Fruit fly (Drosophila melanogaster) whole organism, embryonic: ENCODE results near the gene Mbs.

Experiments used
- BEAF-32 ChIP-seq: fragments of 200-800 bp; sonication (Bioruptor generic); optimal IDR thresholded peaks from 3 replicates; lab custom pipeline; 2017; ENCODE audit warnings: missing biosample characterization, missing genetic modification characterization, mild to moderate bottlenecking, moderate library complexity, missing genetic modification reagents
- CG10274 ChIP-seq: fragments of 200-800 bp; sonication (Bioruptor generic); optimal IDR thresholded peaks from 3 replicates; lab custom pipeline; 2017; ENCODE audit warnings: missing biosample characterization, mild to moderate bottlenecking, missing genetic modification characterization
- CG10366 ChIP-seq: fragments of 200-800 bp; sonication (Bioruptor generic); IDR thresholded peaks from 2 replicates; pipeline ENCODE4 v1.3.6; 2022; ENCODE audit warnings: missing biosample characterization, missing genetic modification characterization
- CG11085 ChIP-seq: fragments of 200-800 bp; sonication (Bioruptor generic); IDR thresholded peaks from 2 replicates; pipeline ENCODE4 v1.3.6; 2022; ENCODE audit warnings: missing biosample characterization, missing genetic modification characterization
- CG11696 ChIP-seq: fragments of 200-800 bp; sonication (Bioruptor generic); IDR thresholded peaks from 2 replicates; pipeline ENCODE4 v1.3.6; 2022; ENCODE audit warnings: missing biosample characterization, missing genetic modification characterization
- CG13296 ChIP-seq: fragments of 200-800 bp; sonication (Bioruptor generic); optimal IDR thresholded peaks from 3 replicates; lab custom pipeline; 2018; ENCODE audit warnings: missing biosample characterization, mild to moderate bottlenecking, missing genetic modification characterization
- CG13624 ChIP-seq: fragments of 200-800 bp; sonication (Bioruptor generic); optimal IDR thresholded peaks from 2 replicates; lab custom pipeline; 2016; ENCODE audit warnings: missing biosample characterization, missing genetic modification characterization
- CG14965 ChIP-seq: fragments of 200-800 bp; sonication (Bioruptor generic); optimal IDR thresholded peaks from 2 replicates; lab custom pipeline; 2016; ENCODE audit warnings: missing biosample characterization, missing genetic modification characterization, borderline replicate concordance
- CG1602 ChIP-seq: fragments of 200-800 bp; sonication (Bioruptor generic); optimal IDR thresholded peaks from 3 replicates; lab custom pipeline; 2016; ENCODE audit warnings: missing biosample characterization, missing genetic modification characterization
- CG1603 ChIP-seq: fragments of 200-800 bp; sonication (Bioruptor generic); optimal IDR thresholded peaks from 2 replicates; lab custom pipeline; 2019; ENCODE audit warnings: missing biosample characterization, mild to moderate bottlenecking, missing genetic modification characterization, moderate library complexity
- CG17361 ChIP-seq: fragments of 200-800 bp; sonication (Bioruptor generic); IDR thresholded peaks from 3 replicates; pipeline ENCODE4 v1.3.6; 2022; ENCODE audit warnings: missing biosample characterization, missing genetic modification characterization
- CG30020 ChIP-seq: fragments of 200-800 bp; optimal IDR thresholded peaks from 2 replicates; lab custom pipeline; 2019; ENCODE audit warnings: missing biosample characterization, mild to moderate bottlenecking, missing genetic modification characterization, moderate library complexity
- CG31365 ChIP-seq: fragments of 200-800 bp; sonication (Bioruptor generic); optimal IDR thresholded peaks from 2 replicates; lab custom pipeline; 2018; ENCODE audit warnings: missing biosample characterization, mild to moderate bottlenecking, missing genetic modification characterization
- CG7928 ChIP-seq: fragments of 200-800 bp; sonication (Bioruptor generic); optimal IDR thresholded peaks from 2 replicates; lab custom pipeline; 2017; ENCODE audit warnings: missing biosample characterization, mild to moderate bottlenecking, missing genetic modification characterization
- CG7987 ChIP-seq: fragments of 200-800 bp; sonication (Bioruptor generic); optimal IDR thresholded peaks from 2 replicates; lab custom pipeline; 2018; ENCODE audit warnings: missing biosample characterization, mild to moderate bottlenecking, missing genetic modification characterization, moderate library complexity
- CG8290 ChIP-seq, 3 experiments: fragments of 200-800 bp; sonication (Bioruptor generic); optimal IDR thresholded peaks; 2 replicates each; lab custom pipeline; 2016 to 2019; ENCODE audit warnings: missing biosample characterization in 3 of 3, missing genetic modification characterization in 3 of 3, mild to moderate bottlenecking in 2 of 3, moderate library complexity in 1 of 3
- CG9215 ChIP-seq: fragments of 200-800 bp; sonication (Bioruptor generic); IDR thresholded peaks from 2 replicates; pipeline ENCODE4 v1.3.6; 2022; ENCODE audit warnings: missing biosample characterization, missing genetic modification characterization
- CG9727 ChIP-seq: fragments of 200-800 bp; sonication (Bioruptor generic); optimal IDR thresholded peaks from 3 replicates; lab custom pipeline; 2017; ENCODE audit warnings: missing biosample characterization, mild to moderate bottlenecking, missing genetic modification characterization
- Doc2 ChIP-seq: fragments of 200-800 bp; sonication (Bioruptor generic); IDR thresholded peaks from 2 replicates; pipeline ENCODE4 v1.3.6; 2022; ENCODE audit warnings: missing biosample characterization, missing genetic modification characterization
- Doc3 ChIP-seq: fragments of 200-800 bp; sonication (Bioruptor generic); IDR thresholded peaks from 3 replicates; pipeline ENCODE4 v1.3.6; 2022; ENCODE audit warnings: missing biosample characterization, missing genetic modification characterization; ENCODE audit not compliant: partially characterized antibody
- HLH54F ChIP-seq: fragments of 200-800 bp; sonication (Bioruptor generic); optimal IDR thresholded peaks from 3 replicates; lab custom pipeline; 2016; ENCODE audit warnings: missing biosample characterization, missing genetic modification characterization
- HLHmδ ChIP-seq: fragments of 200-800 bp; sonication (Bioruptor generic); optimal IDR thresholded peaks from 2 replicates; lab custom pipeline; 2018; ENCODE audit warnings: missing biosample characterization, mild to moderate bottlenecking, missing genetic modification characterization, moderate library complexity
- MESR4 ChIP-seq: fragments of 200-800 bp; sonication (Bioruptor generic); optimal IDR thresholded peaks from 2 replicates; lab custom pipeline; 2018; ENCODE audit warnings: missing biosample characterization, mild to moderate bottlenecking, missing genetic modification characterization, moderate library complexity
- NK7.1 ChIP-seq: fragments of 200-800 bp; sonication (Bioruptor generic); optimal IDR thresholded peaks from 3 replicates; lab custom pipeline; 2016; ENCODE audit warnings: missing biosample characterization, missing genetic modification characterization
- PHDP ChIP-seq: fragments of 200-800 bp; sonication (Bioruptor generic); optimal IDR thresholded peaks from 3 replicates; lab custom pipeline; 2018; ENCODE audit warnings: missing biosample characterization, mild to moderate bottlenecking, missing genetic modification characterization, moderate library complexity
- Pdp1 ChIP-seq, 2 experiments: fragments of 200-800 bp; sonication (Bioruptor generic); optimal IDR thresholded peaks; 3 replicates each; lab custom pipeline; 2016; ENCODE audit warnings: missing biosample characterization in 2 of 2, missing genetic modification characterization in 2 of 2, mild to moderate bottlenecking in 1 of 2, moderate library complexity in 1 of 2
- Side ChIP-seq: fragments of 200-800 bp; sonication (Bioruptor generic); optimal IDR thresholded peaks from 2 replicates; lab custom pipeline; 2016; ENCODE audit warnings: missing biosample characterization, missing genetic modification characterization
- Vsx1 ChIP-seq: fragments of 200-800 bp; sonication (Bioruptor generic); optimal IDR thresholded peaks from 2 replicates; lab custom pipeline; 2017; ENCODE audit warnings: missing biosample characterization, mild to moderate bottlenecking, missing genetic modification characterization, missing genetic modification reagents
- abd-A ChIP-seq: fragments of 200-800 bp; sonication (Bioruptor generic); optimal IDR thresholded peaks from 3 replicates; lab custom pipeline; 2019; ENCODE audit warnings: missing biosample characterization, mild to moderate bottlenecking, missing genetic modification characterization, moderate library complexity
- caup ChIP-seq: fragments of 200-800 bp; sonication (Bioruptor generic); optimal IDR thresholded peaks from 3 replicates; lab custom pipeline; 2017; ENCODE audit warnings: missing biosample characterization, mild to moderate bottlenecking, missing genetic modification characterization, moderate library complexity; ENCODE audit not compliant: severe bottlenecking
- danr ChIP-seq: fragments of 200-800 bp; sonication (Bioruptor generic); IDR thresholded peaks from 2 replicates; pipeline ENCODE4 v1.3.6; 2022; ENCODE audit warnings: missing biosample characterization, missing genetic modification characterization
- dpn ChIP-seq, 2 experiments: fragments of 200-800 bp; sonication (Bioruptor generic); optimal IDR thresholded peaks; 3 replicates each; lab custom pipeline; 2016; ENCODE audit warnings: missing biosample characterization in 2 of 2, missing genetic modification characterization in 2 of 2
- gem ChIP-seq: fragments of 200-800 bp; sonication (Bioruptor generic); optimal IDR thresholded peaks from 2 replicates; lab custom pipeline; 2019; ENCODE audit warnings: missing biosample characterization, mild to moderate bottlenecking, missing genetic modification characterization, moderate library complexity
- hb ChIP-seq: fragments of 200-800 bp; sonication (Bioruptor generic); IDR thresholded peaks from 3 replicates; pipeline ENCODE4 v1.3.6; 2022; ENCODE audit warnings: missing biosample characterization, missing genetic modification characterization; ENCODE audit not compliant: partially characterized antibody
- kay ChIP-seq: fragments of 200-800 bp; sonication (Bioruptor generic); optimal IDR thresholded peaks from 2 replicates; lab custom pipeline; 2016; ENCODE audit warnings: missing biosample characterization, missing genetic modification characterization
- nom ChIP-seq: fragments of 200-800 bp; sonication (Bioruptor generic); optimal IDR thresholded peaks from 2 replicates; lab custom pipeline; 2017; ENCODE audit warnings: missing biosample characterization, missing genetic modification characterization, mild to moderate bottlenecking, moderate library complexity, missing genetic modification reagents
- onecut ChIP-seq: fragments of 200-800 bp; sonication (Bioruptor generic); IDR thresholded peaks from 2 replicates; pipeline ENCODE4 v1.3.6; 2022; ENCODE audit warnings: missing biosample characterization, missing genetic modification characterization
- otp ChIP-seq: fragments of 200-800 bp; sonication (Bioruptor generic); IDR thresholded peaks from 3 replicates; pipeline ENCODE4, ENCODE4 v1.3.6; 2022; ENCODE audit warnings: missing biosample characterization, missing genetic modification characterization
- ranshi ChIP-seq: fragments of 200-800 bp; sonication (Bioruptor generic); IDR thresholded peaks from 2 replicates; pipeline ENCODE4 v1.3.6; 2022; ENCODE audit warnings: missing biosample characterization, missing genetic modification characterization
- run ChIP-seq: fragments of 200-800 bp; sonication (Bioruptor generic); optimal IDR thresholded peaks from 3 replicates; lab custom pipeline; 2018; ENCODE audit warnings: missing biosample characterization, mild to moderate bottlenecking, missing genetic modification characterization
- sc ChIP-seq, 3 experiments: fragments of >200 bp in 2 of 3; fragments of 200-800 bp in 1 of 3; sonication (Bioruptor generic) in 1 of 3; optimal IDR thresholded peaks; 2 replicates in 2 of 3; 3 replicates in 1 of 3; lab custom pipeline; 2017; ENCODE audit warnings: mild to moderate bottlenecking in 1 of 3, missing biosample characterization in 1 of 3, missing genetic modification characterization in 1 of 3, missing genetic modification reagents in 1 of 3
- sens-2 ChIP-seq: fragments of 200-800 bp; sonication (Bioruptor generic); IDR thresholded peaks from 2 replicates; pipeline ENCODE4 v1.3.6; 2022; ENCODE audit warnings: missing biosample characterization, missing genetic modification characterization
- seq ChIP-seq: fragments of 200-800 bp; sonication (Bioruptor generic); IDR thresholded peaks from 2 replicates; pipeline ENCODE4 v1.3.6; 2022; ENCODE audit warnings: missing biosample characterization, missing genetic modification characterization
- shn ChIP-seq: fragments of 200-800 bp; sonication (Bioruptor generic); optimal IDR thresholded peaks from 3 replicates; lab custom pipeline; 2016; ENCODE audit warnings: missing biosample characterization, missing genetic modification characterization
- ssp ChIP-seq: fragments of 200-800 bp; sonication (Bioruptor generic); IDR thresholded peaks from 2 replicates; pipeline ENCODE4 v1.3.6; 2022; ENCODE audit warnings: missing biosample characterization, missing genetic modification characterization
- trh ChIP-seq: fragments of 200-800 bp; sonication (Bioruptor generic); optimal IDR thresholded peaks from 2 replicates; lab custom pipeline; 2016; ENCODE audit warnings: missing biosample characterization, missing genetic modification characterization
- zfh1 ChIP-seq: fragments of 200-800 bp; sonication (Bioruptor generic); IDR thresholded peaks from 3 replicates; pipeline ENCODE4 v1.3.6; 2022; ENCODE audit warnings: missing biosample characterization, missing genetic modification characterization

Mbs gene

DNA sequence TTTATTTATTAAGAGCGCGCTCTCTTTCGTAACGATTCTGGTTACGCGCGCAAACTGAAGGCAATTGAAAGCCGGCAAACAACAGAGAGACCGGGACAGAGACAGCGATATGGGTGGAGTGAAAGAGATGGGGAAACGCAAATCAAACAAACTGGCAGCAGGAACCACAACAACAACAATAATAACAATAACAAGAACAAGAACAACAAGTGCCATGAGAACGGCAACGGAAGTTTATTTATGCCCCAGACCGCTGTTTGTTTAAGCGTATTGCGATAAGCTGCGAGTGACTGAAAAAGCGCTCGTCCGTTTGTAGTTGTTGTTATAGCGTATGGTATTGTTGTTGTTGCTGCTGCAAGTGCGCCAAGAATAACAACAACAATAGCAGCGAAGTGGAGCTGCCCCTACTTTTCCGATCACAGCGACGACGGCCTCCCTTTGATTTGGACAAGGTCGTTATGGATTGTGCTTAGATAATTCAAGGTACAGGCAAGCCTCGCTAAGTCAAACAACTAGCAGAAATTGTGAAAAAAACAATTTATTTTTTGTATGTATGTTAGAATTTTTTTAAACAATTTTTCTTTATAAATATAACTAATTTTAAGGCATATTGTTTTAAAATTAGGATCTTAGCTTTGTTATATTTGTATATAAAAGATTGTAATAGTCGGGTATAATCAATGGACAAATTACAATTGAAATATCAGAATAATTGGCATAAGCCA lies 25.5 kb upstream of the Mbs start (continued):
- TF ChIP-seq hb (no peak), CG10366 (GFP tag; lab: Robert Waterston, UW) (no peak; the same call in 1 of the 2 replicates), PHDP (tag; lab: Kevin White, UChicago) (peak; percentile 51), gem (tag; lab: Kevin White, UChicago) (peak; percentile 60), CG1603 (peak; percentile 77), CG9215 (no peak), seq (peak; percentile 48; the same call in 1 of the 2 replicates), caup (GFP tag; lab: Kevin White, UChicago) (peak; percentile 78), CG9727 (GFP tag; lab: Kevin White, UChicago) (peak; percentile 75), NK7.1 (GFP tag; lab: Kevin White, UChicago) (peak; percentile 70), danr (GFP tag; lab: Robert Waterston, UW) (no peak), Side (GFP tag; lab: Kevin White, UChicago) (peak; percentile 68), CG8290 (GFP tag; optimal IDR thresholded peaks at IDR 0.05; lab: Kevin White, UChicago) (peak; percentile 73), CG8290 (tag; optimal IDR thresholded peaks at IDR 0.05; lab: Kevin White, UChicago) (peak; percentile 77 to 83), shn (GFP tag; lab: Kevin White, UChicago) (peak; percentile 56), zfh1 (GFP tag; lab: Robert Waterston, UW) (peak; percentile 73; the same call in 2 of the 3 replicates), nom (no peak), CG10274 (GFP tag; lab: Kevin White, UChicago) (peak; percentile 4), CG11085 (GFP tag; lab: Robert Waterston, UW) (no peak), Vsx1 (GFP tag; lab: Kevin White, UChicago) (peak; percentile 82), otp (GFP tag; lab: Robert Waterston, UW) (peak; percentile 80; the same call in 1 of the 3 replicates), CG30020 (tag; lab: Kevin White, UChicago) (no peak), abd-A (tag; lab: Kevin White, UChicago) (no peak), CG13296 (peak; percentile 59), sc (optimal IDR thresholded peaks at IDR 0.05; lab: Kevin White, UChicago) (no peak), sc (GFP tag; optimal IDR thresholded peaks at IDR 0.05; lab: Kevin White, UChicago) (peak; percentile 77), CG7987 (peak; percentile 66), trh (no peak), CG7928 (GFP tag; lab: Kevin White, UChicago) (no peak), CG17361 (GFP tag; lab: Robert Waterston, UW) (peak; percentile 35; the same call in 1 of the 3 replicates), Pdp1 (GFP tag; optimal IDR thresholded peaks at IDR 0.05; lab: Kevin White, UChicago) (peak; percentile 47 to 77), ranshi (GFP tag; lab: Robert Waterston, UW) (peak; percentile 35; the same call in 1 of the 2 replicates), Doc3 (GFP tag; lab: Robert Waterston, UW) (no peak), sens-2 (GFP tag; lab: Robert Waterston, UW) (0 out of 2 replicates have a peak, but pooled peaks have one; percentile 36), BEAF-32 (GFP tag; lab: Kevin White, UChicago) (no peak), HLH54F (peak; percentile 4), onecut (GFP tag; lab: Robert Waterston, UW) (peak; percentile 68), Doc2 (GFP tag; lab: Robert Waterston, UW) (no peak), CG31365 (peak; percentile 55), CG11696 (GFP tag; lab: Robert Waterston, UW) (no peak), dpn (GFP tag; optimal IDR thresholded peaks at IDR 0.05; lab: Kevin White, UChicago) (peak in 1 of 2 experiments; percentile 58), ssp (no peak), HLHmδ (GFP tag; lab: Kevin White, UChicago) (peak; percentile 87), MESR4 (GFP tag; lab: Kevin White, UChicago) (no peak), kay (GFP tag; lab: Kevin White, UChicago) (peak; percentile 30), CG13624 (GFP tag; lab: Kevin White, UChicago) (no peak), CG1602 (GFP tag; lab: Kevin White, UChicago) (peak; percentile 55), CG14965 (GFP tag; lab: Kevin White, UChicago) (no peak), run (peak; percentile 61)
